Fruit fly (Drosophila melanogaster): ENCODE results near the gene shps.

Gene shps

dm6 chr3R:24319632-24320341, 40.4 kb downstream of the shps start:
- TF ChIP-seq EcR (GFP tag; optimal IDR thresholded peaks at IDR 0.05) (peak; percentile 71), Ets98B (GFP tag; IDR thresholded peaks at IDR 0.05) (0 out of 2 replicates have a peak, but pooled peaks have one; percentile 6), CG9948 (tag; optimal IDR thresholded peaks at IDR 0.05) (no peak), Snoo (tag; optimal IDR thresholded peaks at IDR 0.05) (no peak), Pif1B (GFP tag; optimal IDR thresholded peaks at IDR 0.05) (no peak), Pif1A (GFP tag; optimal IDR thresholded peaks at IDR 0.05) (no peak), CG8301 (tag; optimal IDR thresholded peaks at IDR 0.05) (no peak), CG34367 (tag; optimal IDR thresholded peaks at IDR 0.05) (no peak), CG10348 (GFP tag; IDR thresholded peaks at IDR 0.05) (no peak), gl (tag; optimal IDR thresholded peaks at IDR 0.05) (peak; percentile 39), D1 (tag; optimal IDR thresholded peaks at IDR 0.05) (no peak), fd96Ca (GFP tag; IDR thresholded peaks at IDR 0.05) (no peak), CG32121 (GFP tag; IDR thresholded peaks at IDR 0.05) (no peak), CG15710 (tag; optimal IDR thresholded peaks at IDR 0.05) (peak; percentile 9), CG14655 (GFP tag; optimal IDR thresholded peaks at IDR 0.05) (no peak), CG13204 (GFP tag; optimal IDR thresholded peaks at IDR 0.05) (no peak), rn (GFP tag; IDR thresholded peaks at IDR 0.05) (no peak), CG4496 (GFP tag; IDR thresholded peaks at IDR 0.05) (0 out of 3 replicates have a peak, but pooled peaks have one; percentile 15), CG12605 (GFP tag; IDR thresholded peaks at IDR 0.05) (peak; percentile 32; the same call in 1 of the 2 replicates)

DNA sequence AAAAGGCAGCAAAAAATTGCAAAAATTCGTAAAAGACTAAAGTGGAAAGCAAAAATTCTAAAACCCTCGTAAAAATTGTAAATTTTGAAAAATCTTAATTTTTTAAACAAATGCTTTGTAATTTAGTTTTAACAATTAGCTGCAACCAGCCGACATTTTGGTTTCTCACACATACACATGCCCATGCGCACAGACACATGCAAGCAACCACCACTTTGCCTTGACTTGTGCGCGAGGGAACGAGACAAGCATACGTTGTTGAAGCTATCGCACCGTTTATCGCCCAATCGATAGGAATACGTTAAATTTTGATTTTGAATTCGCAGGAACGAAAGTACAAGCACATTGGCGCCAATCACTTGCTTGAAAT, 41.0 kb downstream of the shps start:
- peak; percentile 12; the same call in 1 of the 2 replicates for TF ChIP-seq Ets98B (GFP tag; IDR thresholded peaks at IDR 0.05)
- no peak; the same call in 2 of the 3 replicates for TF ChIP-seq fd96Ca (GFP tag; IDR thresholded peaks at IDR 0.05)
- TF ChIP-seq Pif1B (GFP tag; optimal IDR thresholded peaks at IDR 0.05) = no peak
- no peak for TF ChIP-seq CG8301 (tag; optimal IDR thresholded peaks at IDR 0.05)
- no peak for TF ChIP-seq EcR (GFP tag; optimal IDR thresholded peaks at IDR 0.05)
